Worm (Caenorhabditis elegans): Measurements from ENCODE around the gene egl-47.

Gene egl-47

ce11 chrV:9889629-9890028 is 9.7 kb upstream of the egl-47 start, which contains the start of gene fshr-1:
Gene fshr-1 (plus strand): TSS chrV:9889837.
- peak in 1 of 2 experiments; percentile 30 for TF ChIP-seq hif-1 (tag; optimal IDR thresholded peaks at IDR 0.05)
- no peak for TF ChIP-seq ZK337.2 (GFP tag; IDR thresholded peaks at IDR 0.05)
- no peak for TF ChIP-seq fkh-10 (GFP tag; optimal IDR thresholded peaks at IDR 0.05)
- TF ChIP-seq lsy-2 (tag; optimal IDR thresholded peaks at IDR 0.05): no peak
- no peak for TF ChIP-seq nhr-42 (GFP tag; IDR thresholded peaks at IDR 0.05)
- TF ChIP-seq aha-1 (tag): peak; percentile 27
- peak; percentile 21 for TF ChIP-seq nhr-77 (tag; optimal IDR thresholded peaks at IDR 0.05)
- no peak for TF ChIP-seq unc-62 (GFP tag; optimal IDR thresholded peaks at IDR 0.05 in 1 of 2)
- TF ChIP-seq unc-62 (tag; optimal IDR thresholded peaks at IDR 0.05): no peak
- peak; percentile 76 for TF ChIP-seq dve-1 (tag; optimal IDR thresholded peaks at IDR 0.05; ENCODE audit: insufficient read depth)
- TF ChIP-seq fos-1 (tag; optimal IDR thresholded peaks at IDR 0.05): no peak
- TF ChIP-seq hlh-11 (tag; optimal IDR thresholded peaks at IDR 0.05): peak; percentile 67
- no peak for TF ChIP-seq nhr-237 (tag; optimal IDR thresholded peaks at IDR 0.05)
- peak; percentile 53 for TF ChIP-seq nhr-28 (tag; optimal IDR thresholded peaks at IDR 0.05)
- TF ChIP-seq pqm-1 (tag; optimal IDR thresholded peaks at IDR 0.05): peak; percentile 35
- no peak for TF ChIP-seq ceh-44 (GFP tag; IDR thresholded peaks at IDR 0.05)
- TF ChIP-seq ceh-32 (tag; optimal IDR thresholded peaks at IDR 0.05; ENCODE audit: poor library complexity): no peak
- TF ChIP-seq D1046.2 (GFP tag; IDR thresholded peaks at IDR 0.05): no peak
- TF ChIP-seq dmd-6 (GFP tag; IDR thresholded peaks at IDR 0.05): peak; percentile 27
- TF ChIP-seq nhr-25 (tag; optimal IDR thresholded peaks at IDR 0.05; ENCODE audit: borderline replicate concordance, insufficient read depth): no peak
- TF ChIP-seq zfp-2 (tag; optimal IDR thresholded peaks at IDR 0.05): no peak
- TF ChIP-seq hlh-30 (tag; optimal IDR thresholded peaks at IDR 0.05; ENCODE audit: insufficient read depth): peak; percentile 54
- TF ChIP-seq arid-1 (GFP tag; conservative IDR thresholded peaks at IDR 0.05): no peak
- no peak for TF ChIP-seq snpc-4 (tag; optimal IDR thresholded peaks at IDR 0.05)
- no peak for TF ChIP-seq daf-16 (GFP tag; optimal IDR thresholded peaks at IDR 0.05)
- peak; percentile 98 for TF ChIP-seq daf-16 (tag; optimal IDR thresholded peaks at IDR 0.05)
- TF ChIP-seq aly-2 (tag; optimal IDR thresholded peaks at IDR 0.05): no peak
- TF ChIP-seq php-3 (GFP tag; IDR thresholded peaks at IDR 0.05): 0 out of 2 replicates have a peak, but pooled peaks have one; percentile 37

ce11 chrV:9901119-9901518 is 1.7 kb downstream of the egl-47 start:
- peak; percentile 17 for TF ChIP-seq nhr-11 (tag; optimal IDR thresholded peaks at IDR 0.05)
- TF ChIP-seq mdt-29 (GFP tag; IDR thresholded peaks at IDR 0.05): no peak

ce11 chrV:9906115-9906514 is 6.7 kb downstream of the egl-47 start, which contains the start of gene fipr-11:
Gene fipr-11 (minus strand): TSS chrV:9906215.
- TF ChIP-seq Y105C5A.15 (GFP tag; IDR thresholded peaks at IDR 0.05) (no peak), nhr-11 (tag; optimal IDR thresholded peaks at IDR 0.05) (no peak), nhr-102 (tag; optimal IDR thresholded peaks at IDR 0.05) (no peak), egl-27 (tag; optimal IDR thresholded peaks at IDR 0.05) (no peak), hlh-30 (tag; optimal IDR thresholded peaks at IDR 0.05; ENCODE audit: insufficient read depth) (no peak), unc-39 (tag; optimal IDR thresholded peaks at IDR 0.05) (no peak), vab-7 (GFP tag; IDR thresholded peaks at IDR 0.05) (no peak), nhr-6 (tag; optimal IDR thresholded peaks at IDR 0.05) (no peak), hif-1 (tag; optimal IDR thresholded peaks at IDR 0.05) (no peak)

- TF ChIP-seq unc-62 (GFP tag; optimal IDR thresholded peaks at IDR 0.05 in 1 of 2): peak in 1 of 2 experiments; percentile 95
- TF ChIP-seq unc-62 (tag; optimal IDR thresholded peaks at IDR 0.05): no peak
- no peak for TF ChIP-seq zag-1 (tag; optimal IDR thresholded peaks at IDR 0.05)
- no peak for TF ChIP-seq cey-2 (tag; optimal IDR thresholded peaks at IDR 0.05; ENCODE audit: borderline replicate concordance, insufficient read depth)
Measured at ce11 chrV:9907205-9907604, 7.8 kb downstream of the egl-47 start.

Data from whole organism, L4 larva.